Worm (Caenorhabditis elegans) whole organism, L2 larva: Measurements from ENCODE around the gene nhr-204.

ENCODE experiments used
- F13H6.1 ChIP-seq: sonication (generic microtip); optimal IDR thresholded peaks from 2 replicates; lab custom pipeline; 2016; ENCODE audit warnings: missing genetic modification characterization, missing compliant biosample characterization
- crh-2 ChIP-seq: sonication (generic microtip); optimal IDR thresholded peaks from 2 replicates; lab custom pipeline; 2017; ENCODE audit warnings: missing biosample characterization, missing genetic modification characterization
- egl-27 ChIP-seq: sonication (generic microtip); optimal IDR thresholded peaks from 3 replicates; lab custom pipeline; 2017; ENCODE audit warnings: missing biosample characterization, missing genetic modification reagents, missing genetic modification characterization
- lin-13 ChIP-seq: fragments of 150-350 bp; optimal IDR thresholded peaks from 2 replicates; lab custom pipeline; 2014; ENCODE audit warnings: missing biosample characterization, missing genetic modification reagents, missing genetic modification characterization

ce11 chrV:303271-303670 is 44.6 kb upstream of the nhr-204 start:
- TF ChIP-seq F13H6.1 (tag; lab: Kevin White, UChicago) (no peak), egl-27 (tag; lab: Kevin White, UChicago) (no peak), crh-2 (tag; lab: Kevin White, UChicago) (no peak), lin-13 (GFP tag; lab: Kevin White, UChicago) (no peak)
